Fruit fly (Drosophila melanogaster) S2 (cell line): ENCODE results near the gene Mst84B.

ENCODE experiments used
- CG8478 ChIP-seq: fragments of >200 bp; optimal IDR thresholded peaks from 2 replicates; lab custom pipeline; 2018
- CTCF ChIP-seq, 2 experiments: fragments of >200 bp; optimal IDR thresholded peaks; 2 replicates each; lab custom pipeline; 2018

dm6 chr3R:7085983-7086376 lies 24.0 kb downstream of the Mst84B start, which contains the start of gene Tailor:
- TF ChIP-seq CG8478 (lab: Kevin White, UChicago) (no peak), CTCF (optimal IDR thresholded peaks at IDR 0.05; lab: Kevin White, UChicago) (no peak)
